Fruit fly (Drosophila melanogaster): Measurements from ENCODE around the gene CG12502.

CG12502 gene

DNA sequence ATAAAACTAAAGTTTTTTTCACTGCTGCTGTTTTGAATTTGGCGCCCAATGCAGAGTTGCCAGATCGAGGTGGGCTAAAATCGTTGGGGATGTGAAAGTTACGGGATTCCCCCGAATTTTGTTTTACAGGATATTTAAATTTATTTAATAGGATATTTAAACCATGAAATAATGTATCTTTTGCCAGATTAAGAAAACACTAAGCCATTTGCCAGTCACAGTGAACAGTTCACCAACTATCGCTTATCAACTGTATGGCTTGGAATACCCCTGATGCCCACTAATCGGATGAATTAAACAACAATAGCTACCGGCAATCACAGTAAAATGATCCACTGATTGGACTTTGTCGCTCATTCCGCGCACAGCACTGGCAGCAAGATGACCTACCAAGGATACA, 14.1 kb upstream of the CG12502 start, which contains the start of gene Dci (continued):
- TF ChIP-seq Trl (optimal IDR thresholded peaks at IDR 0.05) (no peak), Trl (GFP tag; optimal IDR thresholded peaks at IDR 0.05) (peak; percentile 73), CG2889 (GFP tag; IDR thresholded peaks at IDR 0.05) (peak; percentile 84), tx (GFP tag; optimal IDR thresholded peaks at IDR 0.05) (peak; percentile 66), CG6813 (GFP tag; optimal IDR thresholded peaks at IDR 0.05) (no peak), CG3847 (GFP tag; IDR thresholded peaks at IDR 0.05) (peak; percentile 88), ftz-f1 (GFP tag; optimal IDR thresholded peaks at IDR 0.05) (no peak), CG17802 (tag; optimal IDR thresholded peaks at IDR 0.05) (no peak), Taf1 (GFP tag; IDR thresholded peaks at IDR 0.05) (peak; percentile 50; the same call in 1 of the 2 replicates), otp (GFP tag; IDR thresholded peaks at IDR 0.05) (peak; percentile 48; the same call in 1 of the 3 replicates), Nf-YA (GFP tag; IDR thresholded peaks at IDR 0.05) (peak; percentile 33; the same call in 1 of the 2 replicates), CG7928 (GFP tag; optimal IDR thresholded peaks at IDR 0.05) (peak; percentile 32), CG32767 (GFP tag; IDR thresholded peaks at IDR 0.05) (peak; percentile 62; the same call in 1 of the 2 replicates), Dad (GFP tag; optimal IDR thresholded peaks at IDR 0.05) (peak; percentile 77), prd (optimal IDR thresholded peaks at IDR 0.05) (no peak), prd (GFP tag; IDR thresholded peaks at IDR 0.05) (peak; percentile 91), Xbp1 (GFP tag; optimal IDR thresholded peaks at IDR 0.05) (peak; percentile 87), dysf (GFP tag; IDR thresholded peaks at IDR 0.05) (peak; percentile 59), CG6254 (GFP tag; optimal IDR thresholded peaks at IDR 0.05) (no peak), CG8281 (tag; optimal IDR thresholded peaks at IDR 0.05) (no peak), TFAM (GFP tag; optimal IDR thresholded peaks at IDR 0.05) (no peak), CG12236 (GFP tag; optimal IDR thresholded peaks at IDR 0.05) (no peak), CG9817 (tag; optimal IDR thresholded peaks at IDR 0.05) (peak; percentile 72), Six4 (GFP tag; optimal IDR thresholded peaks at IDR 0.05) (peak; percentile 12), CrebB (tag; optimal IDR thresholded peaks at IDR 0.05) (no peak), gsb-n (tag; optimal IDR thresholded peaks at IDR 0.05) (no peak), rib (GFP tag; IDR thresholded peaks at IDR 0.05) (0 out of 2 replicates have a peak, but pooled peaks have one; percentile 10), CG3281 (GFP tag; optimal IDR thresholded peaks at IDR 0.05) (peak; percentile 41), CG8478 (optimal IDR thresholded peaks at IDR 0.05) (peak; percentile 57), CG18011 (GFP tag; optimal IDR thresholded peaks at IDR 0.05) (no peak), dm (GFP tag; optimal IDR thresholded peaks at IDR 0.05) (peak; percentile 36), schlank (tag; optimal IDR thresholded peaks at IDR 0.05) (no peak), CG8388 (GFP tag; optimal IDR thresholded peaks at IDR 0.05) (peak; percentile 34), bsh (GFP tag; optimal IDR thresholded peaks at IDR 0.05) (peak in 1 of 2 experiments; percentile 73), CG15696 (tag; optimal IDR thresholded peaks at IDR 0.05) (peak; percentile 43), Elba2 (GFP tag; optimal IDR thresholded peaks at IDR 0.05) (peak; percentile 26), CG2199 (GFP tag; IDR thresholded peaks at IDR 0.05) (0 out of 3 replicates have a peak, but pooled peaks have one; percentile 73), sens (GFP tag) (peak; percentile 97), CG17361 (GFP tag; IDR thresholded peaks at IDR 0.05) (no peak; the same call in 2 of the 3 replicates), lola (GFP tag; optimal IDR thresholded peaks at IDR 0.05) (peak in 1 of 3 experiments; percentile 64), CG6765 (GFP tag; optimal IDR thresholded peaks at IDR 0.05) (no peak), klu (GFP tag; IDR thresholded peaks at IDR 0.05) (peak; percentile 37; the same call in 1 of the 2 replicates), CG4820 (GFP tag; optimal IDR thresholded peaks at IDR 0.05) (peak; percentile 49), kay (GFP tag; optimal IDR thresholded peaks at IDR 0.05) (no peak), ara (GFP tag; IDR thresholded peaks at IDR 0.05) (0 out of 2 replicates have a peak, but pooled peaks have one; percentile 4), wek (GFP tag; optimal IDR thresholded peaks at IDR 0.05) (peak; percentile 97), E2f1 (GFP tag; IDR thresholded peaks at IDR 0.05) (peak; percentile 68), HHEX (GFP tag; optimal IDR thresholded peaks at IDR 0.05) (no peak), CG12744 (GFP tag; optimal IDR thresholded peaks at IDR 0.05) (peak; percentile 38), salm (tag; optimal IDR thresholded peaks at IDR 0.05) (no peak), Max (GFP tag; optimal IDR thresholded peaks at IDR 0.05) (peak; percentile 72), Nf-YC (tag; optimal IDR thresholded peaks at IDR 0.05) (no peak)
